Fruit fly (Drosophila melanogaster) whole organism, embryonic: ENCODE data around the gene AlkB.
A peak's percentile ranks its signal among the peaks of the same experiment; 100 is the strongest.

Experiments
- CG10431 ChIP-seq: fragments of 200-800 bp; sonication (Bioruptor generic); optimal IDR thresholded peaks from 3 replicates; lab custom pipeline; 2018; ENCODE audit warnings: missing biosample characterization, mild to moderate bottlenecking, missing genetic modification characterization
- CG10654 ChIP-seq: fragments of 200-800 bp; sonication (Bioruptor generic); optimal IDR thresholded peaks from 2 replicates; lab custom pipeline; 2016; ENCODE audit warnings: missing biosample characterization, missing genetic modification characterization
- CG11695 ChIP-seq: fragments of 200-800 bp; sonication (Bioruptor generic); IDR thresholded peaks from 3 replicates; pipeline ENCODE4 v1.3.6; 2022; ENCODE audit warnings: missing biosample characterization, missing genetic modification characterization
- CG13123 ChIP-seq: fragments of 200-800 bp; sonication (Bioruptor generic); optimal IDR thresholded peaks from 2 replicates; lab custom pipeline; 2016; ENCODE audit warnings: missing biosample characterization, missing genetic modification characterization
- CG13624 ChIP-seq: fragments of 200-800 bp; sonication (Bioruptor generic); optimal IDR thresholded peaks from 2 replicates; lab custom pipeline; 2016; ENCODE audit warnings: missing biosample characterization, missing genetic modification characterization
- CG13775 ChIP-seq: fragments of 200-800 bp; sonication (Bioruptor generic); optimal IDR thresholded peaks from 3 replicates; lab custom pipeline; 2017; ENCODE audit warnings: missing biosample characterization, mild to moderate bottlenecking, missing genetic modification characterization
- CG14860 ChIP-seq: fragments of 200-800 bp; sonication (Bioruptor generic); IDR thresholded peaks from 3 replicates; pipeline ENCODE4 v1.3.6; 2022; ENCODE audit warnings: missing biosample characterization, missing genetic modification characterization; ENCODE audit not compliant: partially characterized antibody
- CG15479 ChIP-seq: fragments of 200-800 bp; sonication (Bioruptor generic); optimal IDR thresholded peaks from 3 replicates; lab custom pipeline; 2019; ENCODE audit warnings: missing biosample characterization, mild to moderate bottlenecking, missing genetic modification characterization, moderate library complexity
- CG15601 ChIP-seq: fragments of 200-800 bp; sonication (Bioruptor generic); optimal IDR thresholded peaks from 3 replicates; lab custom pipeline; 2019; ENCODE audit warnings: missing biosample characterization, mild to moderate bottlenecking, missing genetic modification characterization, moderate library complexity
- CG1602 ChIP-seq: fragments of 200-800 bp; sonication (Bioruptor generic); optimal IDR thresholded peaks from 3 replicates; lab custom pipeline; 2016; ENCODE audit warnings: missing biosample characterization, missing genetic modification characterization
- CG1647 ChIP-seq: fragments of 200-800 bp; sonication (Bioruptor generic); optimal IDR thresholded peaks from 3 replicates; lab custom pipeline; 2016; ENCODE audit warnings: missing biosample characterization, missing genetic modification characterization
- CG17359 ChIP-seq: fragments of 200-800 bp; sonication (Bioruptor generic); optimal IDR thresholded peaks from 3 replicates; lab custom pipeline; 2018; ENCODE audit warnings: missing biosample characterization, mild to moderate bottlenecking, missing genetic modification characterization, moderate library complexity
- CG18599 ChIP-seq: fragments of 200-800 bp; sonication (Bioruptor generic); optimal IDR thresholded peaks from 3 replicates; lab custom pipeline; 2017; ENCODE audit warnings: missing biosample characterization, missing genetic modification characterization, mild to moderate bottlenecking, moderate library complexity, missing genetic modification reagents
- CG2678 ChIP-seq: fragments of 200-800 bp; sonication (Bioruptor generic); optimal IDR thresholded peaks from 3 replicates; lab custom pipeline; 2019; ENCODE audit warnings: missing biosample characterization, mild to moderate bottlenecking, missing genetic modification characterization, moderate library complexity
- CG2875 ChIP-seq: fragments of 200-800 bp; sonication (Bioruptor generic); optimal IDR thresholded peaks from 2 replicates; lab custom pipeline; 2017; ENCODE audit warnings: missing biosample characterization, mild to moderate bottlenecking, missing genetic modification characterization, missing genetic modification reagents
- CG30403 ChIP-seq: fragments of 200-800 bp; sonication (Bioruptor generic); optimal IDR thresholded peaks from 3 replicates; lab custom pipeline; 2016; ENCODE audit warnings: missing biosample characterization, missing genetic modification characterization
- CG31388 ChIP-seq: fragments of 200-800 bp; sonication (Bioruptor generic); optimal IDR thresholded peaks from 2 replicates; lab custom pipeline; 2016; ENCODE audit warnings: missing biosample characterization, missing genetic modification characterization
- CG34422 ChIP-seq: fragments of 200-800 bp; sonication (Bioruptor generic); IDR thresholded peaks from 3 replicates; pipeline ENCODE4 v1.3.6; 2022; ENCODE audit warnings: missing biosample characterization, missing genetic modification characterization
- CG43689 ChIP-seq: fragments of 200-800 bp; sonication (Bioruptor generic); IDR thresholded peaks from 2 replicates; pipeline ENCODE4 v1.3.6; 2022; ENCODE audit warnings: missing biosample characterization, missing genetic modification characterization
- CG4404 ChIP-seq: fragments of 200-800 bp; sonication (Bioruptor generic); IDR thresholded peaks from 2 replicates; pipeline ENCODE4 v1.3.6; 2022; ENCODE audit warnings: missing biosample characterization, missing genetic modification characterization
- CG7745 ChIP-seq: fragments of 200-800 bp; sonication (Bioruptor generic); optimal IDR thresholded peaks from 2 replicates; lab custom pipeline; 2018; ENCODE audit warnings: missing biosample characterization, mild to moderate bottlenecking, missing genetic modification characterization, moderate library complexity
- CG8765 ChIP-seq: fragments of 200-800 bp; sonication (Bioruptor generic); IDR thresholded peaks from 2 replicates; pipeline ENCODE4 v1.3.6; 2022; ENCODE audit warnings: missing biosample characterization, missing genetic modification characterization
- CHES-1-like ChIP-seq: fragments of 200-800 bp; sonication (Bioruptor generic); optimal IDR thresholded peaks from 2 replicates; lab custom pipeline; 2016; ENCODE audit warnings: missing biosample characterization, missing genetic modification characterization
- D ChIP-seq, 2 experiments: fragments of 200-800 bp in 1 of 2; fragments of >200 bp in 1 of 2; sonication (Bioruptor generic) in 1 of 2; optimal IDR thresholded peaks; 2 replicates in 1 of 2; 3 replicates in 1 of 2; lab custom pipeline; 2017; ENCODE audit warnings: mild to moderate bottlenecking in 1 of 2, missing biosample characterization in 1 of 2, missing genetic modification characterization in 1 of 2, missing genetic modification reagents in 1 of 2
- D19A ChIP-seq: fragments of 200-800 bp; optimal IDR thresholded peaks from 3 replicates; lab custom pipeline; 2019; ENCODE audit warnings: missing biosample characterization, mild to moderate bottlenecking, missing genetic modification characterization, moderate library complexity
- Dref ChIP-seq: fragments of 200-800 bp; sonication (Bioruptor generic); IDR thresholded peaks from 2 replicates; pipeline ENCODE4 v1.3.6; 2022; ENCODE audit warnings: missing biosample characterization, missing genetic modification characterization
- Ets65A ChIP-seq: fragments of 200-800 bp; sonication (Bioruptor generic); peaks from one replicate; lab custom pipeline; 2016; ENCODE audit warnings: missing biosample characterization, missing genetic modification characterization
- Ets97D ChIP-seq: fragments of 200-800 bp; sonication (Bioruptor generic); optimal IDR thresholded peaks from 3 replicates; lab custom pipeline; 2016; ENCODE audit warnings: missing biosample characterization, missing genetic modification characterization
- Fer3 ChIP-seq: fragments of 200-800 bp; sonication (Bioruptor generic); optimal IDR thresholded peaks from 2 replicates; lab custom pipeline; 2018; ENCODE audit warnings: missing biosample characterization, mild to moderate bottlenecking, missing genetic modification characterization, moderate library complexity
- Hey ChIP-seq: fragments of 200-800 bp; sonication (Bioruptor generic); optimal IDR thresholded peaks from 3 replicates; lab custom pipeline; 2018; ENCODE audit warnings: missing biosample characterization, mild to moderate bottlenecking, missing genetic modification characterization
- Mes4 ChIP-seq: fragments of 200-800 bp; sonication (Bioruptor generic); optimal IDR thresholded peaks from 2 replicates; lab custom pipeline; 2016; ENCODE audit warnings: missing biosample characterization, missing genetic modification characterization
- Scr ChIP-seq: fragments of 200-800 bp; sonication (Bioruptor generic); IDR thresholded peaks from 2 replicates; pipeline ENCODE4 v1.3.6; 2022; ENCODE audit warnings: missing biosample characterization, missing genetic modification characterization; ENCODE audit not compliant: partially characterized antibody
- Six4 ChIP-seq: fragments of 200-800 bp; sonication (Bioruptor generic); optimal IDR thresholded peaks from 2 replicates; lab custom pipeline; 2016; ENCODE audit warnings: missing biosample characterization, missing genetic modification characterization
- Sry-δ ChIP-seq: fragments of 200-800 bp; sonication (Bioruptor generic); optimal IDR thresholded peaks from 2 replicates; lab custom pipeline; 2016; ENCODE audit warnings: missing biosample characterization, missing genetic modification characterization
- Ssrp ChIP-seq: fragments of 200-800 bp; sonication (Bioruptor generic); optimal IDR thresholded peaks from 2 replicates; lab custom pipeline; 2018; ENCODE audit warnings: missing biosample characterization, mild to moderate bottlenecking, missing genetic modification characterization, moderate library complexity
- bab2 ChIP-seq: fragments of 200-800 bp; sonication (Bioruptor generic); optimal IDR thresholded peaks from 2 replicates; lab custom pipeline; 2016; ENCODE audit warnings: missing biosample characterization, missing genetic modification characterization
- corto ChIP-seq: fragments of 200-800 bp; sonication (Bioruptor generic); optimal IDR thresholded peaks from 2 replicates; lab custom pipeline; 2016; ENCODE audit warnings: missing biosample characterization, mild to moderate bottlenecking, missing genetic modification characterization, moderate library complexity
- crc ChIP-seq: fragments of 200-800 bp; sonication (Bioruptor generic); optimal IDR thresholded peaks from 2 replicates; lab custom pipeline; 2016; ENCODE audit warnings: missing biosample characterization, missing genetic modification characterization
- exex ChIP-seq: fragments of 200-800 bp; sonication (Bioruptor generic); optimal IDR thresholded peaks from 4 replicates; lab custom pipeline; 2018; ENCODE audit warnings: missing biosample characterization, mild to moderate bottlenecking, missing genetic modification characterization, moderate library complexity
- her ChIP-seq: fragments of 200-800 bp; sonication (Bioruptor generic); optimal IDR thresholded peaks from 2 replicates; lab custom pipeline; 2016; ENCODE audit warnings: missing biosample characterization, missing genetic modification characterization
- hkb ChIP-seq, 2 experiments: fragments of 200-800 bp in 1 of 2; fragments of >200 bp in 1 of 2; sonication (Bioruptor generic) in 1 of 2; IDR thresholded peaks in 1 of 2; optimal IDR thresholded peaks in 1 of 2; 2 replicates each; pipeline versions ENCODE4 v1.3.6 to Lab custom; 2017 to 2022; ENCODE audit warnings: missing biosample characterization in 1 of 2, missing genetic modification characterization in 1 of 2
- jing ChIP-seq: fragments of 200-800 bp; sonication (Bioruptor generic); optimal IDR thresholded peaks from 2 replicates; lab custom pipeline; 2018; ENCODE audit warnings: missing biosample characterization, mild to moderate bottlenecking, missing genetic modification characterization
- pfk ChIP-seq: fragments of 200-800 bp; sonication (Bioruptor generic); optimal IDR thresholded peaks from 2 replicates; lab custom pipeline; 2018; ENCODE audit warnings: missing biosample characterization, mild to moderate bottlenecking, missing genetic modification characterization, moderate library complexity
- psq ChIP-seq: fragments of 200-800 bp; sonication (Bioruptor generic); optimal IDR thresholded peaks from 2 replicates; lab custom pipeline; 2017; ENCODE audit warnings: missing biosample characterization, missing genetic modification characterization
- pzg ChIP-seq: fragments of 200-800 bp; sonication (Bioruptor generic); optimal IDR thresholded peaks from 3 replicates; lab custom pipeline; 2018; ENCODE audit warnings: missing biosample characterization, mild to moderate bottlenecking, missing genetic modification characterization, moderate library complexity
- rib ChIP-seq: fragments of 200-800 bp; sonication (Bioruptor generic); IDR thresholded peaks from 2 replicates; pipeline ENCODE4 v1.3.6; 2022; ENCODE audit warnings: missing biosample characterization, missing genetic modification characterization
- sim ChIP-seq: fragments of 200-800 bp; sonication (Bioruptor generic); IDR thresholded peaks from 2 replicates; pipeline ENCODE4 v1.3.6; 2022; ENCODE audit warnings: missing biosample characterization, missing genetic modification characterization
- trem ChIP-seq: fragments of 200-800 bp; optimal IDR thresholded peaks from 3 replicates; lab custom pipeline; 2019; ENCODE audit warnings: missing biosample characterization, mild to moderate bottlenecking, missing genetic modification characterization, moderate library complexity
- usp ChIP-seq: fragments of >200 bp; optimal IDR thresholded peaks from 2 replicates; lab custom pipeline; 2017; ENCODE audit warnings: missing biosample characterization, missing genetic modification characterization
- zf30C ChIP-seq: fragments of 200-800 bp; sonication (Bioruptor generic); optimal IDR thresholded peaks from 3 replicates; lab custom pipeline; 2018; ENCODE audit warnings: missing biosample characterization, mild to moderate bottlenecking, missing genetic modification characterization

Gene AlkB

DNA sequence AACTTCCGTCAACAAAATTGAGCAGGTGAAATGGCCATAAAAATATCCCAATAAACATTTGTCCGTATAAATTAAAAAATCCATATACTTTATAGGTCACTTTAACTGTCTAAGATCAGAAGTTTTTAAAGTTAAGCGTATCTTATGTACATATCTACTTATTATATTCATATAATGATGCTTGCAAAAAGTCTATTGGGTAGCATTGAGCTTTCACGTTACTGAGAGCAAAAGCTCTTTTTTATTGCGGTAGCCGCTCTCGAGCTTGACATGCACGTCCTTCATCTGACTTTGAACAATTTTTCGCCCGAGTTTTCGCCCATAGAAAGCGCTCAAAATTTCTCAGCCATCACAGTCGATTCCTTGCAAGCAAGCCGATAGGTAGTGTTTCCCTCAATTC, 8.6 kb upstream of the AlkB start, which contains the start of gene Gapdh2 (continued):
- peak; percentile 96 for TF ChIP-seq CG13123
- TF ChIP-seq corto (GFP tag; lab: Kevin White, UChicago): peak; percentile 100
- TF ChIP-seq sim (GFP tag; lab: Robert Waterston, UW): peak; percentile 98
- TF ChIP-seq Fer3 (tag; lab: Kevin White, UChicago): peak; percentile 100
- TF ChIP-seq CG2875 (GFP tag; lab: Kevin White, UChicago): peak; percentile 98
- peak; percentile 100 for TF ChIP-seq exex (tag; lab: Kevin White, UChicago)
- TF ChIP-seq CG43689: peak; percentile 97
- TF ChIP-seq D19A (tag; lab: Kevin White, UChicago): peak; percentile 98
- no peak for TF ChIP-seq usp (GFP tag; lab: Kevin White, UChicago)
- TF ChIP-seq Dref (GFP tag; lab: Robert Waterston, UW): peak; percentile 44
- no peak for TF ChIP-seq hkb (optimal IDR thresholded peaks at IDR 0.05; lab: Kevin White, UChicago)
- TF ChIP-seq hkb (GFP tag; IDR thresholded peaks at IDR 0.05; lab: Robert Waterston, UW): peak; percentile 100
- TF ChIP-seq CG30403: peak; percentile 99
- peak; percentile 92 for TF ChIP-seq Ets97D (GFP tag; lab: Kevin White, UChicago)
- TF ChIP-seq pfk (GFP tag; lab: Kevin White, UChicago): peak; percentile 88
- peak; percentile 99 for TF ChIP-seq CG34422 (GFP tag; lab: Robert Waterston, UW)
- peak; percentile 100 for TF ChIP-seq CG2678
- peak; percentile 99 for TF ChIP-seq CG15601 (tag; lab: Kevin White, UChicago)
- TF ChIP-seq crc (GFP tag; lab: Kevin White, UChicago): peak; percentile 98
- TF ChIP-seq Mes4 (GFP tag; lab: Kevin White, UChicago): peak; percentile 94
- TF ChIP-seq trem (tag; lab: Kevin White, UChicago): peak; percentile 96
- TF ChIP-seq Scr (GFP tag; lab: Robert Waterston, UW): no peak
- TF ChIP-seq Ets65A (GFP tag; lab: Kevin White, UChicago): peak; percentile 96
- TF ChIP-seq her (GFP tag; lab: Kevin White, UChicago): peak; percentile 94
- peak; percentile 100 for TF ChIP-seq CG18599 (GFP tag; lab: Kevin White, UChicago)
- TF ChIP-seq jing (GFP tag; lab: Kevin White, UChicago): peak; percentile 95
- peak; percentile 93 for TF ChIP-seq psq (GFP tag; lab: Kevin White, UChicago)
- TF ChIP-seq CG17359 (tag; lab: Kevin White, UChicago): peak; percentile 100
- TF ChIP-seq Hey: peak; percentile 98
- peak; percentile 97 for TF ChIP-seq CG1647 (GFP tag; lab: Kevin White, UChicago)
- TF ChIP-seq CG8765 (GFP tag; lab: Robert Waterston, UW): peak; percentile 94; the same call in 1 of the 2 replicates
- peak; percentile 100 for TF ChIP-seq CG11695
- peak; percentile 97 for TF ChIP-seq CHES-1-like (GFP tag; lab: Kevin White, UChicago)
- peak; percentile 79 for TF ChIP-seq zf30C (GFP tag; lab: Kevin White, UChicago)
- TF ChIP-seq CG4404 (GFP tag; lab: Robert Waterston, UW): peak; percentile 88
- TF ChIP-seq D (optimal IDR thresholded peaks at IDR 0.05; lab: Kevin White, UChicago): no peak
- peak; percentile 98 for TF ChIP-seq D (GFP tag; optimal IDR thresholded peaks at IDR 0.05; lab: Kevin White, UChicago)
- TF ChIP-seq bab2 (GFP tag; lab: Kevin White, UChicago): peak; percentile 98
- TF ChIP-seq CG31388: peak; percentile 96
- TF ChIP-seq Six4 (GFP tag; lab: Kevin White, UChicago): peak; percentile 98
- TF ChIP-seq pzg (GFP tag; lab: Kevin White, UChicago): peak; percentile 48
- TF ChIP-seq CG13624: peak; percentile 99
- TF ChIP-seq Ssrp (tag; lab: Kevin White, UChicago): peak; percentile 97
- TF ChIP-seq CG10431 (GFP tag; lab: Kevin White, UChicago): peak; percentile 98
- TF ChIP-seq CG14860 (GFP tag; lab: Robert Waterston, UW): no peak
- TF ChIP-seq CG7745 (tag; lab: Kevin White, UChicago): peak; percentile 82
- TF ChIP-seq Sry-δ: peak; percentile 65
- TF ChIP-seq CG1602: peak; percentile 98
- peak; percentile 99 for TF ChIP-seq rib (GFP tag; lab: Robert Waterston, UW)
- peak; percentile 10 for TF ChIP-seq CG15479 (GFP tag; lab: Kevin White, UChicago)
- TF ChIP-seq CG10654 (GFP tag; lab: Kevin White, UChicago): peak; percentile 98
- TF ChIP-seq CG13775 (GFP tag; lab: Kevin White, UChicago): peak; percentile 98
